Fruit fly (Drosophila melanogaster): ENCODE data around the gene Mrgn1.

DNA sequence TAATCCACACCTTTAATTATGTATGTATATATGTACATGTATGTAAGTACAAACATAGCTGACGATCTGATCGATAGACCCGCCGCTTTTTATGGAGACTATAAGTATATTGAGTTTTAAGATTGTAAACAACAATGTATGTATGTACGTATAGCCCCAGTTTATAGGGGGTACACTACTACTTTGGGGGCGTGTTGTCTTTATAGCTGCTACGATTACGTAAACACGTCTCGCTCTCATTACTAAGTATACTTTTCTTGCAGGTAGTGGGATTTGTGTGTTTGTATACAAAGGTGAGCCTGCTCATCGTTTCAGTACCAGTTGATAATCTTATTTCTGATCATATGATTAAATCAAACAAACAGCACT, 28.1 kb upstream of the Mrgn1 start:
- TF ChIP-seq insv (optimal IDR thresholded peaks at IDR 0.05), result no peak
- no peak for TF ChIP-seq h (optimal IDR thresholded peaks at IDR 0.05)
- TF ChIP-seq psq (optimal IDR thresholded peaks at IDR 0.05), result no peak
- TF ChIP-seq ttk (optimal IDR thresholded peaks at IDR 0.05), result no peak
- TF ChIP-seq Myc (optimal IDR thresholded peaks at IDR 0.05), result no peak
